Worm (Caenorhabditis elegans): ENCODE measurements around the gene K02C4.3.
A peak's percentile ranks its signal among the peaks of the same experiment; 100 is the strongest.

The K02C4.3 gene

ce11 chrII:8117426-8117825 is 30.8 kb upstream of the K02C4.3 start:
- TF ChIP-seq snpc-4 (tag; optimal IDR thresholded peaks at IDR 0.05) (no peak), mep-1 (tag; optimal IDR thresholded peaks at IDR 0.05) (no peak), zip-8 (tag; optimal IDR thresholded peaks at IDR 0.05) (no peak), unc-120 (tag; optimal IDR thresholded peaks at IDR 0.05; ENCODE audit: poor library complexity, severe bottlenecking) (peak; percentile 79), ceh-43 (GFP tag; optimal IDR thresholded peaks at IDR 0.05) (no peak), elt-3 (tag; optimal IDR thresholded peaks at IDR 0.05) (no peak)

- TF ChIP-seq mls-2 (tag; optimal IDR thresholded peaks at IDR 0.05) = no peak
- TF ChIP-seq sem-2 (GFP tag; optimal IDR thresholded peaks at IDR 0.05) = no peak
- TF ChIP-seq unc-39 (tag; optimal IDR thresholded peaks at IDR 0.05) = no peak
- TF ChIP-seq unc-62 (GFP tag; optimal IDR thresholded peaks at IDR 0.05) = peak; percentile 26
- TF ChIP-seq nhr-2 (tag; optimal IDR thresholded peaks at IDR 0.05) = no peak
Observed at ce11 chrII:8116159-8116558, 29.5 kb upstream of the K02C4.3 start, which contains the start of gene unc-105. Gene unc-105, plus strand, starts transcription at chrII:8116459.

DNA sequence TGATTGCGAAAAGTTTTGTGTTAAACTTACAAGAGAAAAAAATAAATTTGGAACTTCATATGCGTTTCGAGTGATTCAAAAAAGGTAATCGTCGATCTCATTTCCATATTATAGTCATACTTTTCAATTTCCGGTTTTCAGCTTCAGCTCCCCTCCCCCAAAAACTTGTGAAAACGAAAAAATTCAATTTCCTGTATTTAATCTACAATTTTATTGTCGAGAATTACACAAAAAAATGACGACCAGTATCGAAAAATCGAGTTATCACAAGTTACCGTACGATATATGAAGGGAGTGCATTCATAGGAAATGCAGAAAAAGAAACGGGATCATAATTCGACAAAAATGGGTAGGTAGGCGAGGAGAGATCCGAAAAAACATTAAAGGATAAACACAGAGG is 25.4 kb upstream of the K02C4.3 start, which contains the start of gene lron-4:
TSS of gene lron-4 (minus strand) at position 101 of the 400 bp plus-strand sequence.
- no peak for TF ChIP-seq ceh-83 (GFP tag; optimal IDR thresholded peaks at IDR 0.05)
- no peak for TF ChIP-seq ham-2 (GFP tag; optimal IDR thresholded peaks at IDR 0.05)
- no peak for TF ChIP-seq pha-4 (tag; optimal IDR thresholded peaks at IDR 0.05)
- TF ChIP-seq blmp-1 (tag; optimal IDR thresholded peaks at IDR 0.05) = no peak
- TF ChIP-seq lin-32 (GFP tag; optimal IDR thresholded peaks at IDR 0.05) = no peak
- TF ChIP-seq mls-2 (tag; optimal IDR thresholded peaks at IDR 0.05) = no peak
- TF ChIP-seq bed-3 (GFP tag; optimal IDR thresholded peaks at IDR 0.05) = no peak
- TF ChIP-seq nhr-28 (tag; optimal IDR thresholded peaks at IDR 0.05) = no peak
- TF ChIP-seq ceh-39 (tag; optimal IDR thresholded peaks at IDR 0.05) = no peak
- no peak for TF ChIP-seq nhr-12 (tag; optimal IDR thresholded peaks at IDR 0.05)
- no peak for TF ChIP-seq flh-1 (GFP tag; optimal IDR thresholded peaks at IDR 0.05)
- TF ChIP-seq lsy-2 (tag; optimal IDR thresholded peaks at IDR 0.05) = no peak
- TF ChIP-seq drap-1 (GFP tag; optimal IDR thresholded peaks at IDR 0.05) = no peak

DNA sequence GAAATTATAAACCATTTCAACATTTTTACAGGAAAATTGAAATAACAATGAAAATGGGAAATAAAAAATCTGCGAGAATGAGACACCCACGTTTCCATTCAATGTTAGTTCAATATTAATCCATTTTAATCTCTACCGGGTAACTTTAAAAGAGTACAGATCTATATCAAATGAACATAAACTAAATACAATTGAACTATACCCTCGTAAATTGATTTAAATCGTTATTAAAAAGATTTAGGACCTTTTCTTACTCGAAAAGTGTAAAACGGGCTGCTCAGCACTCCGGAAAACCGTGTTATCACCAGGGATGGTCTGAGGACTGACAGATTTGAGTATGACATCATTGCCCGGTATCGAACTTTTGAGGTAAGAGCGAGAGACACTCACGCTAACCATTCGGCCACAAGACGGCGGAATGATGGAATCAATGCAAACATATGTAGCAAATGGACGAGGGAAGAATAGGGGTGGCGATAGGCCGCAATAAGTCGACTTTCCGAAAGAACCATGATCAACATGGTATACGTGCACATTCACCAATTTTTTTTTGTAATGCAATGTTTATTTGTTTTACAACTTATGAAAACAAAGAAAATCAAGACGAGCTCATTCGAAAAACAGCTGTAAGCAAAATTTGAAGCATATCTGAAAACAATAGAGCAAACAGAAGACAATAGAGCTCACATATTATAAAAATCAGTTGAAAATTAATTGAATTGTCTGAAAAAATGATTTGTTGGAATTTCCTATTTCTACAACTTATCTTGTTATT is 20.5 kb upstream of the K02C4.3 start, which contains the start of the genes chst-1 and C41C4.9:
TSS of gene chst-1 (minus strand) at position 51 of the 775 bp plus-strand sequence.
TSS of gene C41C4.9 (plus strand) at position 725 of the 775 bp plus-strand sequence.
- TF ChIP-seq mls-2 (tag; optimal IDR thresholded peaks at IDR 0.05) (peak; percentile 97), pha-4 (tag; optimal IDR thresholded peaks at IDR 0.05) (peak; percentile 80), bed-3 (GFP tag; optimal IDR thresholded peaks at IDR 0.05) (peak; percentile 91), drap-1 (GFP tag; optimal IDR thresholded peaks at IDR 0.05) (peak; percentile 97), elt-3 (tag; optimal IDR thresholded peaks at IDR 0.05) (peak; percentile 73), ztf-11 (tag; optimal IDR thresholded peaks at IDR 0.05) (peak; percentile 31), nhr-237 (tag; optimal IDR thresholded peaks at IDR 0.05) (no peak), snpc-4 (tag; optimal IDR thresholded peaks at IDR 0.05) (no peak), tbx-8 (GFP tag; optimal IDR thresholded peaks at IDR 0.05) (peak; percentile 90), ham-2 (GFP tag; optimal IDR thresholded peaks at IDR 0.05) (peak; percentile 90), unc-39 (tag; optimal IDR thresholded peaks at IDR 0.05) (peak; percentile 54), ceh-43 (GFP tag; optimal IDR thresholded peaks at IDR 0.05) (peak; percentile 90), ceh-39 (tag; optimal IDR thresholded peaks at IDR 0.05) (no peak), zip-8 (tag; optimal IDR thresholded peaks at IDR 0.05) (no peak), nhr-28 (tag; optimal IDR thresholded peaks at IDR 0.05) (peak; percentile 35), ces-1 (GFP tag; optimal IDR thresholded peaks at IDR 0.05) (no peak), cnd-1 (tag; optimal IDR thresholded peaks at IDR 0.05) (peak; percentile 97), mab-5 (tag; optimal IDR thresholded peaks at IDR 0.05) (no peak), M03D4.4 (tag; optimal IDR thresholded peaks at IDR 0.05) (peak; percentile 94), mep-1 (tag; optimal IDR thresholded peaks at IDR 0.05) (peak; percentile 63), blmp-1 (tag; optimal IDR thresholded peaks at IDR 0.05) (no peak), nhr-2 (tag; optimal IDR thresholded peaks at IDR 0.05) (no peak), lsy-2 (tag; optimal IDR thresholded peaks at IDR 0.05) (peak; percentile 16), ceh-83 (GFP tag; optimal IDR thresholded peaks at IDR 0.05) (peak; percentile 96), unc-120 (tag; optimal IDR thresholded peaks at IDR 0.05; ENCODE audit: poor library complexity, severe bottlenecking) (peak; percentile 95), unc-62 (GFP tag; optimal IDR thresholded peaks at IDR 0.05) (peak; percentile 80), nhr-12 (tag; optimal IDR thresholded peaks at IDR 0.05) (no peak), hlh-1 (tag; optimal IDR thresholded peaks at IDR 0.05) (peak; percentile 66), nhr-76 (tag; optimal IDR thresholded peaks at IDR 0.05) (no peak), sem-2 (GFP tag; optimal IDR thresholded peaks at IDR 0.05) (peak; percentile 88), sptf-1 (tag; optimal IDR thresholded peaks at IDR 0.05) (peak; percentile 97), flh-1 (GFP tag; optimal IDR thresholded peaks at IDR 0.05) (peak; percentile 87), elt-1 (tag; optimal IDR thresholded peaks at IDR 0.05; ENCODE audit: borderline replicate concordance, insufficient read depth) (no peak), lin-32 (GFP tag; optimal IDR thresholded peaks at IDR 0.05) (peak; percentile 97), lin-13 (tag; optimal IDR thresholded peaks at IDR 0.05) (peak; percentile 29)

Measured in whole organism, mixed stage, embryonic.